Fruit fly (Drosophila melanogaster) whole organism, pupa: ENCODE results near the gene Ugt301D1.

Source experiments
- CG10348 ChIP-seq: fragments of 200-800 bp; sonication (Bioruptor generic); IDR thresholded peaks from 2 replicates; pipeline ENCODE4 v1.3.6; 2022; ENCODE audit warnings: missing biosample characterization, missing genetic modification characterization
- CG12605 ChIP-seq: fragments of 200-800 bp; sonication (Bioruptor generic); IDR thresholded peaks from 2 replicates; pipeline ENCODE4 v1.3.6; 2022; ENCODE audit warnings: missing biosample characterization, missing genetic modification characterization
- CG13204 ChIP-seq: fragments of 200-800 bp; sonication (Bioruptor generic); optimal IDR thresholded peaks from 2 replicates; lab custom pipeline; 2018; ENCODE audit warnings: missing biosample characterization, mild to moderate bottlenecking, missing genetic modification characterization, moderate library complexity
- CG14655 ChIP-seq: fragments of 200-800 bp; sonication (Bioruptor generic); optimal IDR thresholded peaks from 3 replicates; lab custom pipeline; 2017; ENCODE audit warnings: mild to moderate bottlenecking, missing biosample characterization, missing genetic modification reagents, missing genetic modification characterization
- CG15710 ChIP-seq: fragments of 200-800 bp; sonication (Bioruptor generic); optimal IDR thresholded peaks from 2 replicates; lab custom pipeline; 2018; ENCODE audit warnings: missing biosample characterization, mild to moderate bottlenecking, missing genetic modification characterization, moderate library complexity
- CG17806 ChIP-seq: fragments of 200-800 bp; sonication (Bioruptor generic); optimal IDR thresholded peaks from 2 replicates; lab custom pipeline; 2018; ENCODE audit warnings: missing biosample characterization, mild to moderate bottlenecking, missing genetic modification characterization, moderate library complexity
- CG32121 ChIP-seq: fragments of 200-800 bp; sonication (Bioruptor generic); IDR thresholded peaks from 2 replicates; pipeline ENCODE4 v1.3.6; 2022; ENCODE audit warnings: missing biosample characterization, missing genetic modification characterization
- CG34367 ChIP-seq: fragments of 200-800 bp; sonication (Bioruptor generic); optimal IDR thresholded peaks from 2 replicates; lab custom pipeline; 2018; ENCODE audit warnings: missing biosample characterization, mild to moderate bottlenecking, missing genetic modification characterization
- CG4496 ChIP-seq: fragments of 200-800 bp; sonication (Bioruptor generic); IDR thresholded peaks from 3 replicates; pipeline ENCODE4 v1.3.6; 2022; ENCODE audit warnings: missing biosample characterization, missing genetic modification characterization
- CG8159 ChIP-seq: fragments of 200-800 bp; sonication (Bioruptor generic); optimal IDR thresholded peaks from 3 replicates; lab custom pipeline; 2018; ENCODE audit warnings: missing biosample characterization, mild to moderate bottlenecking, missing genetic modification characterization, moderate library complexity
- CG8301 ChIP-seq: fragments of 200-800 bp; sonication (Bioruptor generic); optimal IDR thresholded peaks from 2 replicates; lab custom pipeline; 2018; ENCODE audit warnings: missing biosample characterization, mild to moderate bottlenecking, missing genetic modification characterization
- CG9948 ChIP-seq: fragments of 200-800 bp; sonication (Bioruptor generic); optimal IDR thresholded peaks from 2 replicates; lab custom pipeline; 2018; ENCODE audit warnings: missing biosample characterization, mild to moderate bottlenecking, missing genetic modification characterization, moderate library complexity
- D1 ChIP-seq: fragments of 200-800 bp; sonication (Bioruptor generic); optimal IDR thresholded peaks from 2 replicates; lab custom pipeline; 2018; ENCODE audit warnings: missing biosample characterization, mild to moderate bottlenecking, missing genetic modification characterization, moderate library complexity
- EcR ChIP-seq: fragments of 200-800 bp; sonication (Bioruptor generic); optimal IDR thresholded peaks from 3 replicates; lab custom pipeline; 2019; ENCODE audit warnings: missing biosample characterization, missing genetic modification characterization, mild to moderate bottlenecking, moderate library complexity, missing genetic modification reagents
- Ets98B ChIP-seq: fragments of 200-800 bp; sonication (Bioruptor generic); IDR thresholded peaks from 2 replicates; pipeline ENCODE4 v1.3.6; 2022; ENCODE audit warnings: missing biosample characterization, missing genetic modification characterization
- Pif1A ChIP-seq: fragments of 200-800 bp; sonication (Bioruptor generic); optimal IDR thresholded peaks from 3 replicates; lab custom pipeline; 2016; ENCODE audit warnings: missing biosample characterization, missing genetic modification characterization
- Pif1B ChIP-seq: fragments of 200-800 bp; sonication (Bioruptor generic); optimal IDR thresholded peaks from 3 replicates; lab custom pipeline; 2016; ENCODE audit warnings: missing biosample characterization, missing genetic modification characterization
- Snoo ChIP-seq: fragments of 200-800 bp; sonication (Bioruptor generic); optimal IDR thresholded peaks from 3 replicates; lab custom pipeline; 2017; ENCODE audit warnings: missing biosample characterization, mild to moderate bottlenecking, missing genetic modification characterization, inconsistent platforms
- fd96Ca ChIP-seq: fragments of 200-800 bp; sonication (Bioruptor generic); IDR thresholded peaks from 3 replicates; pipeline ENCODE4 v1.3.6; 2022; ENCODE audit warnings: missing biosample characterization, missing genetic modification characterization
- gl ChIP-seq: fragments of 200-800 bp; sonication (Bioruptor generic); optimal IDR thresholded peaks from 2 replicates; lab custom pipeline; 2018; ENCODE audit warnings: missing biosample characterization, mild to moderate bottlenecking, missing genetic modification characterization
- rn ChIP-seq: fragments of 200-800 bp; sonication (Bioruptor generic); IDR thresholded peaks from 2 replicates; pipeline ENCODE4 v1.3.6; 2022; ENCODE audit warnings: missing biosample characterization, missing genetic modification characterization

Gene Ugt301D1

dm6 chr2L:18509181-18509580, at the start of gene Ugt301D1:
Gene Ugt301D1, plus strand, starts transcription at chr2L:18509560.
- TF ChIP-seq CG9948 (tag; lab: Kevin White, UChicago) (no peak), CG13204 (GFP tag; lab: Kevin White, UChicago) (no peak), CG15710 (tag; lab: Kevin White, UChicago) (no peak)

- TF ChIP-seq rn (GFP tag; lab: Robert Waterston, UW) (no peak), fd96Ca (GFP tag; lab: Robert Waterston, UW) (peak; percentile 79), CG4496 (GFP tag; lab: Robert Waterston, UW) (no peak; the same call in 1 of the 3 replicates), CG13204 (GFP tag; lab: Kevin White, UChicago) (peak; percentile 52), gl (tag; lab: Kevin White, UChicago) (peak; percentile 64), CG17806 (tag; lab: Kevin White, UChicago) (peak; percentile 30), Ets98B (GFP tag; lab: Robert Waterston, UW) (peak; percentile 69), CG34367 (tag; lab: Kevin White, UChicago) (peak; percentile 46), CG32121 (peak; percentile 71), CG15710 (tag; lab: Kevin White, UChicago) (peak; percentile 42), D1 (tag; lab: Kevin White, UChicago) (no peak), CG12605 (peak; percentile 40), CG8301 (tag; lab: Kevin White, UChicago) (peak; percentile 2), Pif1A (GFP tag; lab: Kevin White, UChicago) (peak; percentile 52), EcR (GFP tag; lab: Kevin White, UChicago) (peak; percentile 90), Snoo (tag; lab: Kevin White, UChicago) (peak; percentile 25), CG14655 (peak; percentile 36), CG9948 (tag; lab: Kevin White, UChicago) (no peak), CG8159 (tag; lab: Kevin White, UChicago) (peak; percentile 35), Pif1B (GFP tag; lab: Kevin White, UChicago) (peak; percentile 44), CG10348 (GFP tag; lab: Robert Waterston, UW) (no peak)
Observed at dm6 chr2L:18459698-18460348, 49.5 kb upstream of the Ugt301D1 start.

dm6 chr2L:18463610-18464009, 45.8 kb upstream of the Ugt301D1 start:
- TF ChIP-seq D1 (tag; lab: Kevin White, UChicago) = peak; percentile 40
- 0 out of 2 replicates have a peak, but pooled peaks have one; percentile 22 for TF ChIP-seq CG32121
- peak; percentile 86 for TF ChIP-seq CG14655
- TF ChIP-seq CG15710 (tag; lab: Kevin White, UChicago) = peak; percentile 67
- peak; percentile 42 for TF ChIP-seq Pif1B (GFP tag; lab: Kevin White, UChicago)
- 0 out of 2 replicates have a peak, but pooled peaks have one; percentile 12 for TF ChIP-seq CG12605
- 0 out of 2 replicates have a peak, but pooled peaks have one; percentile 15 for TF ChIP-seq Ets98B (GFP tag; lab: Robert Waterston, UW)
- TF ChIP-seq CG8159 (tag; lab: Kevin White, UChicago) = peak; percentile 74
- TF ChIP-seq CG10348 (GFP tag; lab: Robert Waterston, UW) = no peak
- TF ChIP-seq CG8301 (tag; lab: Kevin White, UChicago) = peak; percentile 84
- no peak for TF ChIP-seq fd96Ca (GFP tag; lab: Robert Waterston, UW)
- TF ChIP-seq CG9948 (tag; lab: Kevin White, UChicago) = peak; percentile 72
- no peak for TF ChIP-seq EcR (GFP tag; lab: Kevin White, UChicago)
- peak; percentile 64; the same call in 2 of the 3 replicates for TF ChIP-seq CG4496 (GFP tag; lab: Robert Waterston, UW)
- TF ChIP-seq CG17806 (tag; lab: Kevin White, UChicago) = peak; percentile 84
- TF ChIP-seq CG34367 (tag; lab: Kevin White, UChicago) = peak; percentile 59
- no peak for TF ChIP-seq rn (GFP tag; lab: Robert Waterston, UW)
- TF ChIP-seq Pif1A (GFP tag; lab: Kevin White, UChicago) = peak; percentile 61
- no peak for TF ChIP-seq CG13204 (GFP tag; lab: Kevin White, UChicago)
- peak; percentile 35 for TF ChIP-seq Snoo (tag; lab: Kevin White, UChicago)
- TF ChIP-seq gl (tag; lab: Kevin White, UChicago) = peak; percentile 34
- TF ChIP-seq, all 21 proteins: peak for 16

- TF ChIP-seq gl (tag; lab: Kevin White, UChicago) = peak; percentile 22
- TF ChIP-seq CG8301 (tag; lab: Kevin White, UChicago) = no peak
- no peak for TF ChIP-seq CG14655
- TF ChIP-seq CG17806 (tag; lab: Kevin White, UChicago) = no peak
- TF ChIP-seq Ets98B (GFP tag; lab: Robert Waterston, UW) = 0 out of 2 replicates have a peak, but pooled peaks have one; percentile 37
- no peak for TF ChIP-seq CG9948 (tag; lab: Kevin White, UChicago)
- TF ChIP-seq Snoo (tag; lab: Kevin White, UChicago) = no peak
- TF ChIP-seq CG32121 = no peak
- no peak for TF ChIP-seq CG34367 (tag; lab: Kevin White, UChicago)
- peak; percentile 97 for TF ChIP-seq EcR (GFP tag; lab: Kevin White, UChicago)
- TF ChIP-seq CG12605 = no peak
- peak; percentile 62 for TF ChIP-seq CG13204 (GFP tag; lab: Kevin White, UChicago)
- no peak for TF ChIP-seq rn (GFP tag; lab: Robert Waterston, UW)
- peak; percentile 53 for TF ChIP-seq fd96Ca (GFP tag; lab: Robert Waterston, UW)
- TF ChIP-seq CG10348 (GFP tag; lab: Robert Waterston, UW) = no peak
- no peak for TF ChIP-seq Pif1B (GFP tag; lab: Kevin White, UChicago)
Observed at dm6 chr2L:18464116-18464530, 45.2 kb upstream of the Ugt301D1 start.
